Worm (Caenorhabditis elegans): ENCODE results near the gene egl-10.

Gene egl-10

DNA sequence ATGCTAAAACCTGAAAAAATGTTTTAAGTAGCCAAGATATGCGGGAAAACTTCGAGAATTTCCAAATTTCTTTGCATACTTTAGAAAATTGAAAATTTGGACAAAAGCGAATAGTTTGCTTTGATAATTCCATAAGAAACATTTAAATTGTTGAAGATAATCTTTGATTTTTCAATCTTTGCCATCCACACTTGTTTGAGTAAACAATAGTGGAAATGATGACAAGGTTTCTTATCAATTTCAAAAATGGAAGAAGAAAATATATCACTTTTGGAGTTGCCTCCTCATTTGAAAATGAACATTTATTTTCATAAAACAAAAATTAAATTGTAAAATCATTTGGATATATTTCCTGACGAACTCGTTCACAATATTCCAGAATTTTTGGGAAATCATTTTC is 48.4 kb downstream of the egl-10 start:
- no peak for TF ChIP-seq ama-1 (optimal IDR thresholded peaks at IDR 0.05)
- TF ChIP-seq tbx-37 (GFP tag; conservative IDR thresholded peaks at IDR 0.05), result no peak
- no peak for TF ChIP-seq ceh-36 (tag; optimal IDR thresholded peaks at IDR 0.05)
- TF ChIP-seq hmg-4 (GFP tag; optimal IDR thresholded peaks at IDR 0.05), result no peak
- no peak for TF ChIP-seq tra-4 (tag; optimal IDR thresholded peaks at IDR 0.05)
- no peak for TF ChIP-seq ceh-13 (GFP tag; optimal IDR thresholded peaks at IDR 0.05)
- TF ChIP-seq scrt-1 (GFP tag; IDR thresholded peaks at IDR 0.05), result no peak
- no peak for TF ChIP-seq hmbx-1 (tag; optimal IDR thresholded peaks at IDR 0.05)
- TF ChIP-seq pes-1 (GFP tag; IDR thresholded peaks at IDR 0.05), result no peak

DNA sequence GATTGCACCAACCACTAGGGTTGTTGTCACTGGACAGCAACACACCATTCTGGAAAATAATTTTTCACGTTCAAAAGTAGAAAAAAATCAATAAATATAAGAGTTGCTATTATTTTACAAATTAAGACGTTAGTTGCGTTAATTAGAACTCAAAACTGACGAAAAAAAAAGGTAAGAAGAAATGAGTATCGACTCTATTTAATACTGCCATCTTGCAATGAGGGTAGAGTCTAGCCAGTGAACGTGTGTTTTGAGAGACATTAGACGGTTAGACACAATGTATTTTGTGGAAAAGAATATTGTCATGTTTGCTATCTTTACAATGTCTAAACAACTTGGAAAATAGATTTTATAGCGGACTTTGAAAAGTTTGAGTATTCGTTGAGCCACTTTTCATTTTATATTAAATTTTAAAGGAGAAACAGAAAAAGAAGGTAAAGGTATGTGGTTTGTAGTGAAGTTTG is 49.1 kb downstream of the egl-10 start, which contains the start of gene cdr-6:
cdr-6 (minus strand) TSS at position 51 of the 464 bp plus-strand sequence.
- no peak for TF ChIP-seq hmg-4 (GFP tag; optimal IDR thresholded peaks at IDR 0.05)
- TF ChIP-seq B0310.2 (tag; optimal IDR thresholded peaks at IDR 0.05), result no peak
- TF ChIP-seq hmbx-1 (tag; optimal IDR thresholded peaks at IDR 0.05), result no peak
- TF ChIP-seq sea-1 (GFP tag; conservative IDR thresholded peaks at IDR 0.05), result no peak
- no peak for TF ChIP-seq hnd-1 (tag; optimal IDR thresholded peaks at IDR 0.05)
- no peak for TF ChIP-seq ceh-36 (tag; optimal IDR thresholded peaks at IDR 0.05)
- no peak for TF ChIP-seq F13C5.2 (tag; optimal IDR thresholded peaks at IDR 0.05)
- TF ChIP-seq aly-1 (tag; optimal IDR thresholded peaks at IDR 0.05), result no peak
- TF ChIP-seq tbx-11 (GFP tag; IDR thresholded peaks at IDR 0.05), result no peak
- TF ChIP-seq tra-4 (tag; optimal IDR thresholded peaks at IDR 0.05), result no peak
- TF ChIP-seq tbx-37 (GFP tag; conservative IDR thresholded peaks at IDR 0.05), result no peak
- TF ChIP-seq scrt-1 (GFP tag; IDR thresholded peaks at IDR 0.05), result no peak
- no peak for TF ChIP-seq pes-1 (GFP tag; IDR thresholded peaks at IDR 0.05)
- TF ChIP-seq flt-1 (GFP tag; IDR thresholded peaks at IDR 0.05), result no peak
- TF ChIP-seq ets-7 (tag; optimal IDR thresholded peaks at IDR 0.05), result no peak
- TF ChIP-seq ceh-13 (GFP tag; optimal IDR thresholded peaks at IDR 0.05), result no peak
- TF ChIP-seq ama-1 (optimal IDR thresholded peaks at IDR 0.05), result no peak

ce11 chrV:12412321-12412720 is 50.5 kb downstream of the egl-10 start:
- no peak for TF ChIP-seq pes-1 (GFP tag; IDR thresholded peaks at IDR 0.05)
- TF ChIP-seq hnd-1 (tag; optimal IDR thresholded peaks at IDR 0.05), result no peak
- TF ChIP-seq ama-1 (optimal IDR thresholded peaks at IDR 0.05), result no peak
- no peak for TF ChIP-seq tbx-37 (GFP tag; conservative IDR thresholded peaks at IDR 0.05)
- no peak for TF ChIP-seq F13C5.2 (tag; optimal IDR thresholded peaks at IDR 0.05)
- TF ChIP-seq B0310.2 (tag; optimal IDR thresholded peaks at IDR 0.05), result no peak
- no peak for TF ChIP-seq hmbx-1 (tag; optimal IDR thresholded peaks at IDR 0.05)
- TF ChIP-seq flt-1 (GFP tag; IDR thresholded peaks at IDR 0.05), result no peak

DNA sequence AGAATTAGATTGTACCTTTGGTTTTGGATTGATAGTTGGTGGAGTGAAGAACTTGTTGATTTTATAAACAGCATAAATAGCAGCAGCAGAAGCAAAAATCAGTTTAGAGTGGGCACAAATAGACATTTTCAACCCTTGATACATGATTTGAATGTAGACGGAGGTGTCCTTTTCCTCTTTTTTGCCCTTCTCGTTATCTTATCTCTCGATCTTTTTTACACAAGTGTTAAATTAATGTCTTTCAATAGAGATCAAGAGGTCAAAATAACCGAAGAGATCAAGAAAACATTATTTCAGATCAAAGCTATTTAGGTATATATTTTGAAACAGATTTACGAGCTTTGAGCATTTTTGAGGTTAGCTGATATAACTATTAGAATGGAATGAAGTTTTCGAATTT is 50.9 kb downstream of the egl-10 start, which contains the start of gene cdr-7:
cdr-7 (minus strand) TSS at position 205 of the 400 bp plus-strand sequence.
- no peak for TF ChIP-seq hmg-4 (GFP tag; optimal IDR thresholded peaks at IDR 0.05)
- TF ChIP-seq ets-7 (tag; optimal IDR thresholded peaks at IDR 0.05), result no peak
- no peak for TF ChIP-seq ama-1 (optimal IDR thresholded peaks at IDR 0.05)
- no peak for TF ChIP-seq sea-1 (GFP tag; conservative IDR thresholded peaks at IDR 0.05)
- TF ChIP-seq pes-1 (GFP tag; IDR thresholded peaks at IDR 0.05), result no peak
- no peak for TF ChIP-seq aly-1 (tag; optimal IDR thresholded peaks at IDR 0.05)
- no peak for TF ChIP-seq F13C5.2 (tag; optimal IDR thresholded peaks at IDR 0.05)
- TF ChIP-seq ceh-36 (tag; optimal IDR thresholded peaks at IDR 0.05), result no peak
- no peak for TF ChIP-seq scrt-1 (GFP tag; IDR thresholded peaks at IDR 0.05)
- TF ChIP-seq B0310.2 (tag; optimal IDR thresholded peaks at IDR 0.05), result no peak
- no peak for TF ChIP-seq hmbx-1 (tag; optimal IDR thresholded peaks at IDR 0.05)
- TF ChIP-seq tbx-11 (GFP tag; IDR thresholded peaks at IDR 0.05), result no peak
- no peak for TF ChIP-seq hnd-1 (tag; optimal IDR thresholded peaks at IDR 0.05)
- no peak for TF ChIP-seq flt-1 (GFP tag; IDR thresholded peaks at IDR 0.05)

DNA sequence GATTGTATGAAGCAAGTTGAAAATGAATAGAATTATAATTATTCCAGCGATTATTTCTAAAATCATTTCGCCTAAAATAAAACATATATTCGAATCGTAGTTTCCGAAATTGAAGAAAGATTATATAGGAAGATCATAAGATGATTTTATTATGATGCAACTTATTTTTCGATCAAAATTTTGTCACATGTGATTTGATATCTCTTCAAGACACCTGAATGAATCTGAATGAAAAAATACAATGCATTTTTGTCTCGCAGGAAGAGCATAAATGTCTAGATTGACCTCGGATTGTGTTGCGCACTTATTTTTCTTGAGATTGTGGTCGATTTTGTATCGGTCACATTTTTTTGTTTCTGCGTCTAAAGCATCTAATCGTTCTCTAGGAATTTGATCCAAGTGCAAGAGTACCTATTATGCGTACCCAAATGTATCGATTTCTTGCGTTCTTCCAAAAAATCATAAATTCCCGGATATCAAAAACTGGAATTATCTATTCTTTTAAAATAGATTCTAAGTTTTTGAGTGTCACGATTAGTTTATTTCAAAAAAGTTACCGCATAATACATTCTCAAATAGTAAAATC is 52.3 kb downstream of the egl-10 start, which contains the start of gene hrg-2:
hrg-2 (minus strand) TSS at position 98 of the 586 bp plus-strand sequence.
- TF ChIP-seq tra-4 (tag; optimal IDR thresholded peaks at IDR 0.05) (no peak), hmbx-1 (tag; optimal IDR thresholded peaks at IDR 0.05) (no peak), ets-7 (tag; optimal IDR thresholded peaks at IDR 0.05) (no peak), B0310.2 (tag; optimal IDR thresholded peaks at IDR 0.05) (no peak), hnd-1 (tag; optimal IDR thresholded peaks at IDR 0.05) (no peak), ceh-13 (GFP tag; optimal IDR thresholded peaks at IDR 0.05) (no peak), tbx-11 (GFP tag; IDR thresholded peaks at IDR 0.05) (no peak), hmg-4 (GFP tag; optimal IDR thresholded peaks at IDR 0.05) (no peak), aly-1 (tag; optimal IDR thresholded peaks at IDR 0.05) (no peak), scrt-1 (GFP tag; IDR thresholded peaks at IDR 0.05) (no peak)

- TF ChIP-seq pes-1 (GFP tag; IDR thresholded peaks at IDR 0.05), result no peak
- TF ChIP-seq aly-1 (tag; optimal IDR thresholded peaks at IDR 0.05), result no peak
- no peak for TF ChIP-seq hmbx-1 (tag; optimal IDR thresholded peaks at IDR 0.05)
- TF ChIP-seq ceh-36 (tag; optimal IDR thresholded peaks at IDR 0.05), result no peak
- TF ChIP-seq flt-1 (GFP tag; IDR thresholded peaks at IDR 0.05), result no peak
- TF ChIP-seq hnd-1 (tag; optimal IDR thresholded peaks at IDR 0.05), result no peak
- TF ChIP-seq scrt-1 (GFP tag; IDR thresholded peaks at IDR 0.05), result no peak
- no peak for TF ChIP-seq B0310.2 (tag; optimal IDR thresholded peaks at IDR 0.05)
- no peak for TF ChIP-seq sea-1 (GFP tag; conservative IDR thresholded peaks at IDR 0.05)
- TF ChIP-seq ama-1 (optimal IDR thresholded peaks at IDR 0.05), result no peak
- TF ChIP-seq tbx-11 (GFP tag; IDR thresholded peaks at IDR 0.05), result no peak
Measured at ce11 chrV:12408996-12409395, 53.8 kb downstream of the egl-10 start.

DNA sequence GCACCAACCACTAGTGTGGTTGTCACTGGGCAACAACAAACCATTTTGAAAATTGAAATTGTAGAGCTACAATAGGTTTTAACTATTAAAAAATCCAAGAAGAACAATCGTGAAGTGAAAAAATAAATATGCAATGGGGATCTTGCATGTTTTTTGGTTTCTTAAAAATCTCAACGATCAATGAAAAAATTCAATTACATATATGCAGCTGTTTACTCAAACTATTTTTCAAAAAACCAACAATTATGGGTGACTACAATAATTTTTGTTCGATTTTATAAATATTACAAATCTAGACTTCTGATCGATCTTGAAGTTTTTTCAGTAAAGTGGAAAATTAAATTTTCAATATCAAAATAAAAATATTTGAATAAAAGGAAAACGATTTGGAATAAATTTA is 54.3 kb downstream of the egl-10 start, which contains the start of gene cdr-4:
cdr-4 (minus strand) TSS at position 101 of the 400 bp plus-strand sequence.
- no peak for TF ChIP-seq hmbx-1 (tag; optimal IDR thresholded peaks at IDR 0.05)
- no peak for TF ChIP-seq flt-1 (GFP tag; IDR thresholded peaks at IDR 0.05)
- no peak for TF ChIP-seq hnd-1 (tag; optimal IDR thresholded peaks at IDR 0.05)
- no peak for TF ChIP-seq sea-1 (GFP tag; conservative IDR thresholded peaks at IDR 0.05)
- no peak for TF ChIP-seq ets-7 (tag; optimal IDR thresholded peaks at IDR 0.05)
- no peak for TF ChIP-seq ama-1 (optimal IDR thresholded peaks at IDR 0.05)
- TF ChIP-seq B0310.2 (tag; optimal IDR thresholded peaks at IDR 0.05), result no peak
- TF ChIP-seq tbx-11 (GFP tag; IDR thresholded peaks at IDR 0.05), result no peak
- TF ChIP-seq hmg-4 (GFP tag; optimal IDR thresholded peaks at IDR 0.05), result no peak
- TF ChIP-seq tbx-37 (GFP tag; conservative IDR thresholded peaks at IDR 0.05), result no peak
- no peak for TF ChIP-seq aly-1 (tag; optimal IDR thresholded peaks at IDR 0.05)
- TF ChIP-seq F13C5.2 (tag; optimal IDR thresholded peaks at IDR 0.05), result no peak
- no peak for TF ChIP-seq pes-1 (GFP tag; IDR thresholded peaks at IDR 0.05)
- no peak for TF ChIP-seq scrt-1 (GFP tag; IDR thresholded peaks at IDR 0.05)
- TF ChIP-seq ceh-13 (GFP tag; optimal IDR thresholded peaks at IDR 0.05), result no peak
- TF ChIP-seq ceh-36 (tag; optimal IDR thresholded peaks at IDR 0.05), result no peak
- no peak for TF ChIP-seq tra-4 (tag; optimal IDR thresholded peaks at IDR 0.05)

All from whole organism, early embryonic.